Fruit fly (Drosophila melanogaster) Kc167 (cell line): ENCODE measurements around the gene CG18428.

Experiments
- Myc ChIP-seq: fragments of >200 bp; optimal IDR thresholded peaks from 2 replicates; lab custom pipeline; 2017; ENCODE audit warnings: missing external identifiers
- Sin3A ChIP-seq: fragments of >200 bp; optimal IDR thresholded peaks from 2 replicates; lab custom pipeline; 2018; ENCODE audit warnings: missing external identifiers
- h ChIP-seq: fragments of >200 bp; optimal IDR thresholded peaks from 3 replicates; lab custom pipeline; 2018; ENCODE audit warnings: missing external identifiers
- insv ChIP-seq: fragments of >200 bp; optimal IDR thresholded peaks from 3 replicates; lab custom pipeline; 2018; ENCODE audit warnings: missing external identifiers
- psq ChIP-seq: fragments of >200 bp; optimal IDR thresholded peaks from 2 replicates; lab custom pipeline; 2017; ENCODE audit warnings: missing external identifiers
- ttk ChIP-seq: sonication (Bioruptor generic); optimal IDR thresholded peaks from 2 replicates; lab custom pipeline; 2017; ENCODE audit warnings: missing external identifiers

Gene CG18428

dm6 chr3R:24099039-24100026, 9.8 kb upstream of the CG18428 start:
- TF ChIP-seq Myc (lab: Kevin White, UChicago), result no peak
- no peak for TF ChIP-seq insv (lab: Kevin White, UChicago)
- no peak for TF ChIP-seq psq
- TF ChIP-seq h, result no peak
- TF ChIP-seq ttk (lab: Kevin White, UChicago), result no peak
- no peak for TF ChIP-seq Sin3A (lab: Kevin White, UChicago)

dm6 chr3R:24100717-24101116, 8.4 kb upstream of the CG18428 start:
- TF ChIP-seq Sin3A (lab: Kevin White, UChicago), result no peak

- TF ChIP-seq Sin3A (lab: Kevin White, UChicago) (no peak), psq (no peak), insv (lab: Kevin White, UChicago) (no peak), Myc (lab: Kevin White, UChicago) (no peak), ttk (lab: Kevin White, UChicago) (no peak), h (no peak)
These were observed 7.7 kb upstream of the CG18428 start for dm6 chr3R:24101437-24101836.

- TF ChIP-seq Sin3A (lab: Kevin White, UChicago), result no peak
- no peak for TF ChIP-seq insv (lab: Kevin White, UChicago)
These were observed 6.7 kb upstream of the CG18428 start for dm6 chr3R:24102387-24102786.

dm6 chr3R:24103708-24104107, 5.4 kb upstream of the CG18428 start:
- no peak for TF ChIP-seq insv (lab: Kevin White, UChicago)
- no peak for TF ChIP-seq Myc (lab: Kevin White, UChicago)
- no peak for TF ChIP-seq psq
- no peak for TF ChIP-seq ttk (lab: Kevin White, UChicago)
- no peak for TF ChIP-seq Sin3A (lab: Kevin White, UChicago)
- no peak for TF ChIP-seq h

DNA sequence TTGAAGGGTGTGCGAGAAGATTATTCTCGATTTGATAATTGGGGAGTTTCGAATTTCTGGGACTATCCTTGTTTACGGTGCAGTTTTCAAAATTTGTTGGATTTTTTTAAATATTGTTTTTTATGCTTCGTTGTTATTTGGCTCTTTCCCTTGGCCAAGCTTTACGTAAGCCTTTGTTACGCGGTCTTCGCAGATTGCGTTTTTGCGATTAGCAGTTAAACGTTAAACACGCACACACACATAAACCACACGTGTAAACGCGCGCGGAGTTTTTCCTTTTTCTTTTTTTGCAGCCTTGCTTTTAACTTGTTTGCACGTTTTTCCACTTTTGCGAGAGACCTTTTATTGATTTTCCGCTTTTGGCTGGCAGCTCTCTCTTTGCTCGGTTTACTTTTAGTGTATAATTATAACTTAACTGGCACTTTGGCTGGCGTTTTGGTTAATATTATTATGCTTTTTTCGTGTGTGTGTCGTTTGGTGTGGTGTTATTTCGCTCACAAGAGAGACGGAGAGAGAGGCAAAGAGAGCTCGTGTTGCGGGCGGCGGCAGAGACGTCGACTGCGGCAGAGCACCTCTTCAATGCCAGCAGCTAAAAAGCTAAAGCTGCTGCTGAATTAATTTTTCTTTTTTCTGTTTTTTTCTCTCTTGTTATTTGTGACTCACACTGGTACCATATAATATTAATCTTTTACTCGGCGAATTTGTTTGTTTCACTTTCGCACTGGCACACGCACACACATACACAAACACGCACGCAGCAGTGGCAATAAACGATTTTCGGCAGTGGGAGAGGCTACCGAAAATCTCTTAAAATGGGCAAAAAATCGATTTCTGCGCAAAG, 4.4 kb upstream of the CG18428 start:
- no peak for TF ChIP-seq Myc (lab: Kevin White, UChicago)
- TF ChIP-seq insv (lab: Kevin White, UChicago), result no peak
- TF ChIP-seq psq, result no peak
- no peak for TF ChIP-seq Sin3A (lab: Kevin White, UChicago)
- no peak for TF ChIP-seq ttk (lab: Kevin White, UChicago)
- TF ChIP-seq h, result no peak

dm6 chr3R:24105312-24105902, 3.7 kb upstream of the CG18428 start, which contains the start of gene Syx1A:
Syx1A (minus strand) TSS chr3R:24105763.
- no peak for TF ChIP-seq insv (lab: Kevin White, UChicago)
- TF ChIP-seq ttk (lab: Kevin White, UChicago), result no peak
- TF ChIP-seq psq, result no peak
- no peak for TF ChIP-seq Myc (lab: Kevin White, UChicago)

dm6 chr3R:24106059-24106631, 3.0 kb upstream of the CG18428 start:
- TF ChIP-seq h (no peak), psq (no peak)

DNA sequence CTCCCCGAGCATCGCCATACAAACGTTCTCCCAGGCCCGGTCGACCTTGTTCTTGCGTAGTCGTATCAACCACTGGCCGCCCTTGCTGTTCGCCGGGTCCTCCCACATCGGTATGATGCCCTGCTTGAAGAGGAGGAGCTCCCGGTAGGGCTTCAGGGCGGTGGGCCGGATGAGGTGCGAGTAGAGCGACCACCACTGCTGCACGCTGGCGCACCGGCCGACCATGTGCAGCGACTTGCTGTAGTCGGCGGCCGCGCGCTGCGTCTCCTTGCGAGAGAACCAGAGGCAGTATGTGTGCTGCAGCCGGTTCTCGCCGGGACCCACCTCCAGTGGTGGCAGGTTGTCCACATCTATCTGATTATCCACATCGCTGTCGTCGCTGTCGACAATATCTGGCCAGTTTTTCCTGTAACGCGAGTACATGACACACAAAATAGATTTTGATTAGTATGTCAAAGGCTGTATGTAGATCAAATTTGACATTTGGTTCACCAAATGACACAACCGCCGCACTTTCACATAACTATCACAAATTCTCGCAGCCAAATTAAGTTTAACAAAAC, 2.2 kb upstream of the CG18428 start, which contains the start of gene CG10694:
TSS of gene CG10694 (plus strand) at position 513 of the 563 bp plus-strand sequence.
- TF ChIP-seq ttk (lab: Kevin White, UChicago) (no peak), h (no peak), Myc (lab: Kevin White, UChicago) (no peak), insv (lab: Kevin White, UChicago) (no peak), Sin3A (lab: Kevin White, UChicago) (no peak), psq (no peak)

DNA sequence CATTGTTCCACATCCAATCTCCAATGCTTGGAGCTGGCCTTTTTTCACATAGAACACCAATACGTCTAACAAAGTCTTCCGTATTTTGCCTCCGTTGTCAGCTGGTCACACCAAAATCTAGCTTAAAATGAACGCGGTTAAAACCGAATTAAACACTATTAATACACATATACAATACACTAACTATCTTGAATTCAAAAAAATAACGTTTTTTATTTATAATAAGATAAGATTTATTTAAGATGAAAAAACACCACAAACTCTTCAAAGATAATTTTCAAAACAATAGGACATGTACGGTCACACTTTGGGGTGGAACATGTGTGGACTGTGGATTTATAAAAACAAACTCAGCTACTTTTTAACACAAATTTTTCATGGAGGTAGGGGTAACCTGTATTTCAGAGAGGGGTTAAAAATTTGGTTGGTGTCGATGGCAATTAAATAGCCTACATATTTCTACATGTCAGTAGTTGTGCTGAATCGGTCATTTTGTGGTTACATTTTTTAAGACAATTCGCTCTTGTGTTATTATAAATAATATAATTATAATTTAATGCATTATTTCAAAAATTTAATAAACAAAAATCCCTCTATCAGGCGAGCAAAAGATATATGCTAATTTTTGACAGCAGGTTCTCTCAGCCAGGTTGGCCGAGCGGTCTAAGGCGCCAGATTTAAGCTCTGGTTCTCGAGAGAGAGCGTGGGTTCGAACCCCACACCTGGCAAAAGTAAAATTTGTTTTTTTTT, 3.4 kb downstream of the CG18428 start, which contains the start of gene CG13605:
TSS of gene CG13605 (minus strand) at position 70 of the 750 bp plus-strand sequence.
- TF ChIP-seq h (no peak), psq (no peak), Sin3A (lab: Kevin White, UChicago) (no peak), insv (lab: Kevin White, UChicago) (no peak), ttk (lab: Kevin White, UChicago) (no peak), Myc (lab: Kevin White, UChicago) (no peak)

DNA sequence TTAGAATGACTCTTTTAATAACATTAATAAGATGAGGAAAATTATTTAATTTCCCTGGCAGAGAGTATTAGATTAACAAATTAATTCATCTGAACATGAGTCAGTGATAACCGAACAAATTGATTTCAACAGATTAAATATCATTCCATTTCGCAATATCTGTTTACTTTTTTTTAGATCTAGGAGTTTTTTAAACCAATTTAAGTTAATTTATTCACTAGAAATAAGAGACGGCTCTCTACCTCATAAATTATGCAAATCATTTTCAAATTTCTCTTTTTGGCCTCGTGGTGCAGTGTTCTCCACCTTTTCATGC, 3.9 kb downstream of the CG18428 start, which contains the start of gene Root:
TSS of gene Root (plus strand) at position 217 of the 316 bp plus-strand sequence.
- TF ChIP-seq ttk (lab: Kevin White, UChicago) (no peak), insv (lab: Kevin White, UChicago) (no peak), Sin3A (lab: Kevin White, UChicago) (no peak), psq (no peak), h (no peak), Myc (lab: Kevin White, UChicago) (no peak)
